Worm (Caenorhabditis elegans) whole organism, L2 larva: ENCODE results near the gene K07C5.2.

ENCODE experiments used
- Y55F3AM.14 ChIP-seq: fragments of 200-800 bp; sonication (Bioruptor generic); optimal IDR thresholded peaks from 2 replicates; lab custom pipeline; 2018; ENCODE audit warnings: mild to moderate bottlenecking, missing genetic modification characterization, missing compliant biosample characterization
- ama-1 ChIP-seq: fragments of 150-350 bp; optimal IDR thresholded peaks from 2 replicates; lab custom pipeline; 2018; ENCODE audit warnings: inconsistent platforms
- egl-27 ChIP-seq: sonication (generic microtip); optimal IDR thresholded peaks from 3 replicates; lab custom pipeline; 2017; ENCODE audit warnings: missing biosample characterization, missing genetic modification reagents, missing genetic modification characterization
- lin-39 ChIP-seq: fragments of 150-350 bp; optimal IDR thresholded peaks from 2 replicates; lab custom pipeline; 2014; ENCODE audit warnings: missing biosample characterization, missing genetic modification reagents, missing genetic modification characterization
- lsy-2 ChIP-seq, 2 experiments: fragments of 150-350 bp in 1 of 2; sonication (generic microtip) in 1 of 2; optimal IDR thresholded peaks; 2 replicates each; lab custom pipeline; 2014 to 2017; ENCODE audit warnings: missing biosample characterization in 2 of 2, missing genetic modification characterization in 2 of 2
- nhr-237 ChIP-seq: fragments of 150-350 bp; optimal IDR thresholded peaks from 2 replicates; lab custom pipeline; 2014; ENCODE audit warnings: missing biosample characterization, missing genetic modification characterization
- sem-4 ChIP-seq: fragments of 150-350 bp; optimal IDR thresholded peaks from 2 replicates; lab custom pipeline; 2014; ENCODE audit warnings: missing biosample characterization, missing genetic modification reagents, missing genetic modification characterization
- unc-55 ChIP-seq: fragments of 150-350 bp; sonication (generic microtip); optimal IDR thresholded peaks from 3 replicates; lab custom pipeline; 2014; ENCODE audit warnings: missing biosample characterization, missing genetic modification reagents, missing genetic modification characterization
- ztf-4 ChIP-seq: fragments of 150-350 bp; optimal IDR thresholded peaks from 2 replicates; lab custom pipeline; 2014; ENCODE audit warnings: missing biosample characterization, missing genetic modification characterization

- no peak for TF ChIP-seq lin-39 (tag; lab: Kevin White, UChicago)
- TF ChIP-seq sem-4 (tag; lab: Kevin White, UChicago): no peak
- TF ChIP-seq nhr-237: no peak
- peak in 1 of 2 experiments; percentile 66 for TF ChIP-seq lsy-2 (tag; optimal IDR thresholded peaks at IDR 0.05; lab: Kevin White, UChicago)
- TF ChIP-seq Y55F3AM.14 (GFP tag; lab: Kevin White, UChicago): no peak
- TF ChIP-seq ztf-4 (tag; lab: Kevin White, UChicago): no peak
- TF ChIP-seq egl-27 (tag; lab: Kevin White, UChicago): no peak
- no peak for TF ChIP-seq unc-55 (GFP tag; lab: Kevin White, UChicago)
- no peak for TF ChIP-seq ama-1 (lab: Kevin White, UChicago)
These were observed 851 bp upstream of the K07C5.2 start, which contains the start of gene arx-2 for ce11 chrV:10338305-10338992.
